Fruit fly (Drosophila melanogaster) whole organism, prepupa: ENCODE results near the gene CG4896.

ENCODE experiments used
- CG10669 ChIP-seq: fragments of 200-800 bp; sonication (Bioruptor generic); optimal IDR thresholded peaks from 3 replicates; lab custom pipeline; 2018; ENCODE audit warnings: missing biosample characterization, mild to moderate bottlenecking, missing genetic modification characterization, moderate library complexity
- CG11294 ChIP-seq: fragments of 200-800 bp; sonication (Bioruptor generic); IDR thresholded peaks from 2 replicates; pipeline ENCODE4 v1.3.6; 2022; ENCODE audit warnings: missing biosample characterization, missing genetic modification characterization
- CG15336 ChIP-seq: fragments of 200-800 bp; sonication (Bioruptor generic); IDR thresholded peaks from 2 replicates; pipeline ENCODE4 v1.3.6; 2022; ENCODE audit warnings: missing biosample characterization, missing genetic modification characterization
- CG32006 ChIP-seq: fragments of 200-800 bp; sonication (Bioruptor generic); optimal IDR thresholded peaks from 3 replicates; lab custom pipeline; 2017; ENCODE audit warnings: missing biosample characterization, mild to moderate bottlenecking, missing genetic modification characterization
- CG6163 ChIP-seq: fragments of 200-800 bp; sonication (Bioruptor generic); IDR thresholded peaks from 3 replicates; pipeline ENCODE4 v1.3.6; 2022; ENCODE audit warnings: missing biosample characterization, missing genetic modification characterization
- CG6792 ChIP-seq: fragments of 200-800 bp; sonication (Bioruptor generic); optimal IDR thresholded peaks from 3 replicates; lab custom pipeline; 2016; ENCODE audit warnings: missing biosample characterization, missing genetic modification characterization
- CG8319 ChIP-seq: fragments of 200-800 bp; sonication (Bioruptor generic); optimal IDR thresholded peaks from 3 replicates; lab custom pipeline; 2016; ENCODE audit warnings: missing biosample characterization, missing genetic modification characterization
- CG8632 ChIP-seq: fragments of 200-800 bp; sonication (Bioruptor generic); optimal IDR thresholded peaks from 3 replicates; lab custom pipeline; 2016; ENCODE audit warnings: missing biosample characterization, missing genetic modification characterization
- CG9139 ChIP-seq: fragments of 200-800 bp; sonication (Bioruptor generic); optimal IDR thresholded peaks from 3 replicates; lab custom pipeline; 2017; ENCODE audit warnings: missing biosample characterization, mild to moderate bottlenecking, missing genetic modification characterization
- Eip78C ChIP-seq: fragments of 200-800 bp; sonication (Bioruptor generic); peaks from one replicate; lab custom pipeline; 2016; ENCODE audit warnings: missing biosample characterization, missing genetic modification characterization
- Hr39 ChIP-seq: fragments of 200-800 bp; sonication (Bioruptor generic); optimal IDR thresholded peaks from 2 replicates; lab custom pipeline; 2016; ENCODE audit warnings: missing biosample characterization, missing genetic modification characterization
- cyc ChIP-seq: fragments of 200-800 bp; sonication (Bioruptor generic); optimal IDR thresholded peaks from 3 replicates; lab custom pipeline; 2016; ENCODE audit warnings: missing biosample characterization, missing genetic modification characterization
- eg ChIP-seq: fragments of 200-800 bp; sonication (Bioruptor generic); IDR thresholded peaks from 3 replicates; pipeline ENCODE4 v1.3.6; 2022; ENCODE audit warnings: missing biosample characterization, missing genetic modification characterization
- esn ChIP-seq: fragments of 200-800 bp; sonication (Bioruptor generic); optimal IDR thresholded peaks from 2 replicates; lab custom pipeline; 2016; ENCODE audit warnings: missing biosample characterization, mild to moderate bottlenecking, missing genetic modification characterization, moderate library complexity
- fd59A ChIP-seq: fragments of 200-800 bp; sonication (Bioruptor generic); optimal IDR thresholded peaks from 2 replicates; lab custom pipeline; 2017; ENCODE audit warnings: missing biosample characterization, mild to moderate bottlenecking, missing genetic modification characterization, missing genetic modification reagents
- fd85E ChIP-seq: fragments of 200-800 bp; sonication (Bioruptor generic); optimal IDR thresholded peaks from 3 replicates; lab custom pipeline; 2016; ENCODE audit warnings: missing biosample characterization, missing genetic modification characterization
- svp ChIP-seq: fragments of 200-800 bp; sonication (Bioruptor generic); peaks from one replicate; lab custom pipeline; 2016; ENCODE audit warnings: missing biosample characterization, missing genetic modification characterization

Gene CG4896

DNA sequence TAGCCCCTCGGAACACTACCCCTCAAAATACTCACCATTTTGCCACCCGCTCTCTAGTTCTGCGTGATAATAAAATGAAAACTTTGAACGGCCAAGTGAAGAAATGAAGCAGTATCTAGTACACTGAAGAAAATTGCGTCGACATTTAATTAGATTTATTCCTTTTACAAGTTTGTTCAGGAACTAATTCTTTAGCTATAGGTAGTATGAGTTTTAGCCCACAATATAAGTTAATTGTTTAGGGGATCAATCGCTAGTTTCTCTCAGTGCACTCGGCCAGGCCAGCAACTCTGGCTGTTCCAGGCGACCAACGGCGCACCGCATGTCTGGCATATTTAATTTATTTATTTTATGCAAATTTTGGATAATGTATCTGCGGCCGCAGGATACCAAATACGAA, 53.2 kb downstream of the CG4896 start:
- TF ChIP-seq cyc (GFP tag; lab: Kevin White, UChicago) (no peak), esn (GFP tag; lab: Kevin White, UChicago) (no peak), CG11294 (GFP tag; lab: Robert Waterston, UW) (no peak), CG15336 (GFP tag; lab: Robert Waterston, UW) (no peak), CG9139 (no peak), svp (GFP tag; lab: Kevin White, UChicago) (peak; percentile 52), eg (GFP tag; lab: Robert Waterston, UW) (no peak), fd59A (GFP tag; lab: Kevin White, UChicago) (no peak), CG8319 (GFP tag; lab: Kevin White, UChicago) (no peak), CG6792 (GFP tag; lab: Kevin White, UChicago) (no peak), CG6163 (GFP tag; lab: Robert Waterston, UW) (no peak), CG8632 (GFP tag; lab: Kevin White, UChicago) (no peak), CG32006 (GFP tag; lab: Kevin White, UChicago) (no peak), Eip78C (GFP tag; lab: Kevin White, UChicago) (peak; percentile 45), fd85E (no peak), CG10669 (GFP tag; lab: Kevin White, UChicago) (no peak), Hr39 (GFP tag; lab: Kevin White, UChicago) (no peak)
